Fruit fly (Drosophila melanogaster): Measurements from ENCODE around the gene mRpL23.

mRpL23 gene

DNA sequence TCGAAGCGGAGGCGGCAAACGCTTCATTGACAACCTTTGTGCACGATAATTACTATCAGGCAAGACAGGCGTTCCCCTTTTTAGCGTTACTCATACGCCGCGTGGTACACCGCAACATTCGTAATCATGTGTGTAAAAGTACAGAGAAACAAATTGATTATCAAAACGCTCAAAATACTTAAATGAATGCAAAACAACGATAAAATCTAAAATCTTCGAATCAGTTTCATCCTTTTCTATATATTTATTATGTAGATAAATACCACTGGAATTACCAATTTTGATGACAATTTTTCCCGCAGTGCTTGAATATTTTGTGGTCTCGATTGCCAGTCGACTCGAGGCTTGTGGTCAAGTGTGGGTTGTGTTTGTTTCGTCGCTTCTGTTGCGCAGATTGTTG is 37.4 kb upstream of the mRpL23 start (continued):
- TF ChIP-seq zfh1 (GFP tag; IDR thresholded peaks at IDR 0.05) (no peak), phol (tag; optimal IDR thresholded peaks at IDR 0.05) (peak; percentile 22), gsb (GFP tag; IDR thresholded peaks at IDR 0.05) (no peak), Scr (GFP tag; IDR thresholded peaks at IDR 0.05; ENCODE audit: partially characterized antibody) (no peak), abd-A (tag; optimal IDR thresholded peaks at IDR 0.05) (no peak), hbn (GFP tag; IDR thresholded peaks at IDR 0.05; ENCODE audit: partially characterized antibody) (no peak), Sry-β (GFP tag; optimal IDR thresholded peaks at IDR 0.05) (no peak), tup (GFP tag; optimal IDR thresholded peaks at IDR 0.05) (no peak), CG1647 (GFP tag; optimal IDR thresholded peaks at IDR 0.05) (no peak), en (GFP tag; optimal IDR thresholded peaks at IDR 0.05) (no peak), CG7372 (GFP tag; IDR thresholded peaks at IDR 0.05) (no peak), MBD-R2 (GFP tag; IDR thresholded peaks at IDR 0.05) (no peak), CG18476 (GFP tag; optimal IDR thresholded peaks at IDR 0.05) (peak; percentile 38), E2f2 (GFP tag; IDR thresholded peaks at IDR 0.05) (no peak), amos (GFP tag; IDR thresholded peaks at IDR 0.05; ENCODE audit: partially characterized antibody) (no peak), Oli (tag; optimal IDR thresholded peaks at IDR 0.05) (no peak), inv (GFP tag; IDR thresholded peaks at IDR 0.05; ENCODE audit: partially characterized antibody) (no peak), CG12299 (tag; optimal IDR thresholded peaks at IDR 0.05) (no peak), CG17912 (GFP tag; optimal IDR thresholded peaks at IDR 0.05) (no peak), CG30403 (GFP tag; optimal IDR thresholded peaks at IDR 0.05) (no peak), CG3065 (GFP tag; optimal IDR thresholded peaks at IDR 0.05) (no peak), Meics (GFP tag; optimal IDR thresholded peaks at IDR 0.05) (peak; percentile 25), ATbp (GFP tag; optimal IDR thresholded peaks at IDR 0.05) (no peak), kay (GFP tag; optimal IDR thresholded peaks at IDR 0.05) (peak; percentile 32), Lhr (GFP tag; optimal IDR thresholded peaks at IDR 0.05) (no peak), CG11398 (GFP tag; optimal IDR thresholded peaks at IDR 0.05) (no peak), Ets65A (GFP tag) (peak; percentile 66), Max (GFP tag; optimal IDR thresholded peaks at IDR 0.05) (no peak), Xrp1 (GFP tag; IDR thresholded peaks at IDR 0.05) (peak; percentile 7; the same call in 1 of the 2 replicates), CG18619 (GFP tag; optimal IDR thresholded peaks at IDR 0.05) (no peak), ato (GFP tag; IDR thresholded peaks at IDR 0.05; ENCODE audit: partially characterized antibody) (no peak), CG4820 (GFP tag; optimal IDR thresholded peaks at IDR 0.05) (peak; percentile 7), Fer1 (GFP tag; optimal IDR thresholded peaks at IDR 0.05) (peak; percentile 61), CG6272 (GFP tag; IDR thresholded peaks at IDR 0.05) (no peak), sens (GFP tag) (peak; percentile 26), pnt (GFP tag; optimal IDR thresholded peaks at IDR 0.05) (no peak), Abd-B (GFP tag; optimal IDR thresholded peaks at IDR 0.05) (no peak), CG3281 (GFP tag; optimal IDR thresholded peaks at IDR 0.05) (peak; percentile 41), Pdp1 (GFP tag; optimal IDR thresholded peaks at IDR 0.05) (peak in 1 of 2 experiments; percentile 21), br (optimal IDR thresholded peaks at IDR 0.05) (no peak), Hr3 (GFP tag; optimal IDR thresholded peaks at IDR 0.05) (no peak), Fer2 (tag; optimal IDR thresholded peaks at IDR 0.05) (no peak), Med (GFP tag) (peak; percentile 73), CG7839 (tag; optimal IDR thresholded peaks at IDR 0.05) (peak; percentile 46), jigr1 (GFP tag; IDR thresholded peaks at IDR 0.05) (no peak), HLH3B (GFP tag; IDR thresholded peaks at IDR 0.05) (peak; percentile 61), usp (GFP tag; optimal IDR thresholded peaks at IDR 0.05) (no peak), btn (GFP tag; optimal IDR thresholded peaks at IDR 0.05) (no peak), C15 (GFP tag; IDR thresholded peaks at IDR 0.05) (no peak)

All from whole organism, embryonic.